Worm (Caenorhabditis elegans) whole organism, midembryonic: ENCODE data around the gene fbxa-108.

Experiments used
- T22C8.4 ChIP-seq: fragments of 200-800 bp; sonication (Bioruptor generic); IDR thresholded peaks from 2 replicates; pipeline ENCODE4 v1.3.6; 2022; ENCODE audit warnings: missing genetic modification characterization, missing compliant biosample characterization
- klf-2 ChIP-seq: fragments of 200-800 bp; sonication (Bioruptor generic); conservative IDR thresholded peaks from 2 replicates; pipeline ENCODE4 v1.3.6; 2022; ENCODE audit warnings: missing genetic modification reagents, missing genetic modification characterization, missing compliant biosample characterization
- med-1 ChIP-seq: sonication (generic microtip); optimal IDR thresholded peaks from 2 replicates; lab custom pipeline; 2017; ENCODE audit warnings: missing genetic modification characterization, mild to moderate bottlenecking, missing compliant biosample characterization, antibody characterized with exemption, missing genetic modification reagents; ENCODE audit not compliant: insufficient read depth
- tab-1 ChIP-seq: fragments of 200-800 bp; sonication (Bioruptor generic); IDR thresholded peaks from 2 replicates; pipeline ENCODE4 v1.3.6; 2022; ENCODE audit warnings: missing genetic modification characterization, missing compliant biosample characterization
- ztf-23 ChIP-seq: fragments of 200-800 bp; sonication (Bioruptor generic); IDR thresholded peaks from 2 replicates; pipeline ENCODE4 v1.3.6; 2022; ENCODE audit warnings: missing genetic modification reagents, missing genetic modification characterization, missing compliant biosample characterization
- ztf-29 ChIP-seq: fragments of 200-800 bp; sonication (Bioruptor generic); IDR thresholded peaks from 2 replicates; pipeline ENCODE4 v1.3.6; 2022; ENCODE audit warnings: missing genetic modification reagents, missing genetic modification characterization, missing compliant biosample characterization

- TF ChIP-seq ztf-29 (GFP tag; lab: Robert Waterston, UW) (no peak), med-1 (no peak), T22C8.4 (GFP tag; lab: Robert Waterston, UW) (no peak), tab-1 (GFP tag; lab: Robert Waterston, UW) (no peak), klf-2 (GFP tag; lab: Robert Waterston, UW) (no peak), ztf-23 (GFP tag; lab: Robert Waterston, UW) (no peak)
Observed at ce11 chrV:17615609-17616008, 43.6 kb downstream of the fbxa-108 start, which contains the start of gene Y6G8.5.
